Worm (Caenorhabditis elegans): ENCODE data around the gene T24B8.4.

T24B8.4 gene

DNA sequence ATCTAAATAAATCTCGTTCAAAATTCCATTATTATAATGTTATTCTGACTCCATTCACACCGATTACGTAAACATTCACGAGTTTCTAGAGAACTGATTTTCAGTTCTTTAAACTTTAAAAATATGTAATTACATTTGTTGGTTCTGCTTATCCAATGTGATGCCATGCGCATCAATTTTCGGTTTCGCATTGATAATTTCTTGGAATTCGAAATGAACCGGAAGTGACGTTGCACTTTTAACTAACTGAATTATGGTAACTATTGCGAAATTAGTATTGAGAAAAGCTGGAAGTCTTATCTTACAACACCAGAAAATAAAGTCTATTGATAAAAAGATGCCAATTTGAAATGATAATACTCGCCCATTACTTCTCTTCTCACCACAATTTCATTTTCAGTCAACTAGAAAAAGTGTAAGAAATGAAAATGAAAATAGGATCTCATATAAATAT lies 47.2 kb upstream of the T24B8.4 start:
- TF ChIP-seq fkh-10 (GFP tag; optimal IDR thresholded peaks at IDR 0.05) (peak; percentile 14), unc-86 (tag; optimal IDR thresholded peaks at IDR 0.05) (no peak), sup-37 (GFP tag; optimal IDR thresholded peaks at IDR 0.05) (no peak), tbx-2 (tag; optimal IDR thresholded peaks at IDR 0.05) (peak; percentile 7), snpc-4 (tag; optimal IDR thresholded peaks at IDR 0.05) (no peak), C34B4.2 (tag; optimal IDR thresholded peaks at IDR 0.05) (no peak), rnt-1 (tag; optimal IDR thresholded peaks at IDR 0.05) (no peak), isw-1 (GFP tag; IDR thresholded peaks at IDR 0.05) (no peak), pqm-1 (tag; optimal IDR thresholded peaks at IDR 0.05) (peak; percentile 3), sox-4 (tag; optimal IDR thresholded peaks at IDR 0.05) (peak; percentile 96), swsn-7 (tag; optimal IDR thresholded peaks at IDR 0.05) (peak; percentile 35), nhr-90 (tag; optimal IDR thresholded peaks at IDR 0.05; ENCODE audit: poor library complexity) (no peak), efl-1 (optimal IDR thresholded peaks at IDR 0.05) (no peak), efl-1 (GFP tag; optimal IDR thresholded peaks at IDR 0.05 in 1 of 2) (peak in 1 of 2 experiments; percentile 40), jun-1 (tag; optimal IDR thresholded peaks at IDR 0.05) (no peak), ceh-63 (GFP tag; optimal IDR thresholded peaks at IDR 0.05) (no peak), lin-15B (tag; optimal IDR thresholded peaks at IDR 0.05) (no peak), blmp-1 (tag; optimal IDR thresholded peaks at IDR 0.05) (no peak), xbp-1 (tag; optimal IDR thresholded peaks at IDR 0.05) (peak; percentile 18), nhr-11 (tag; optimal IDR thresholded peaks at IDR 0.05) (peak; percentile 69), fkh-8 (tag; optimal IDR thresholded peaks at IDR 0.05) (peak; percentile 92), mef-2 (tag; optimal IDR thresholded peaks at IDR 0.05) (no peak), aly-2 (tag; optimal IDR thresholded peaks at IDR 0.05) (no peak), F16B12.6 (tag; optimal IDR thresholded peaks at IDR 0.05) (no peak), irx-1 (tag; optimal IDR thresholded peaks at IDR 0.05) (no peak), egl-13 (tag; optimal IDR thresholded peaks at IDR 0.05) (peak; percentile 71), mdl-1 (tag; optimal IDR thresholded peaks at IDR 0.05) (no peak), ztf-4 (tag; optimal IDR thresholded peaks at IDR 0.05) (peak; percentile 53), sptf-1 (tag; optimal IDR thresholded peaks at IDR 0.05) (no peak), lir-3 (tag; optimal IDR thresholded peaks at IDR 0.05; ENCODE audit: poor library complexity) (no peak), unc-30 (tag; optimal IDR thresholded peaks at IDR 0.05) (no peak), efl-3 (GFP tag; optimal IDR thresholded peaks at IDR 0.05) (no peak), elt-2 (tag; optimal IDR thresholded peaks at IDR 0.05) (peak; percentile 69), lsy-2 (tag; optimal IDR thresholded peaks at IDR 0.05) (peak; percentile 45 to 55), mep-1 (tag; optimal IDR thresholded peaks at IDR 0.05) (peak; percentile 9), zip-4 (GFP tag; optimal IDR thresholded peaks at IDR 0.05) (peak; percentile 60), nhr-71 (tag; optimal IDR thresholded peaks at IDR 0.05) (peak; percentile 90), lin-39 (tag; optimal IDR thresholded peaks at IDR 0.05) (no peak), grh-1 (GFP tag; IDR thresholded peaks at IDR 0.05) (no peak), pax-3 (tag; optimal IDR thresholded peaks at IDR 0.05) (peak; percentile 77), nhr-84 (tag; optimal IDR thresholded peaks at IDR 0.05) (no peak), nhr-20 (tag; optimal IDR thresholded peaks at IDR 0.05) (peak; percentile 51), dsc-1 (tag; optimal IDR thresholded peaks at IDR 0.05) (peak; percentile 93), unc-98 (GFP tag; IDR thresholded peaks at IDR 0.05) (no peak), nhr-47 (tag; optimal IDR thresholded peaks at IDR 0.05) (peak; percentile 82), hlh-4 (tag; optimal IDR thresholded peaks at IDR 0.05) (no peak), nhr-19 (GFP tag; conservative IDR thresholded peaks at IDR 0.05) (peak; percentile 15; the same call in 1 of the 2 replicates), egl-27 (tag; optimal IDR thresholded peaks at IDR 0.05) (no peak), ceh-8 (GFP tag; optimal IDR thresholded peaks at IDR 0.05) (peak; percentile 16), snu-23 (GFP tag; optimal IDR thresholded peaks at IDR 0.05) (no peak), pag-3 (tag; optimal IDR thresholded peaks at IDR 0.05; ENCODE audit: borderline replicate concordance, insufficient read depth) (no peak), nhr-28 (tag; optimal IDR thresholded peaks at IDR 0.05) (no peak), lin-14 (GFP tag; optimal IDR thresholded peaks at IDR 0.05) (peak; percentile 67)

Measured in whole organism, L1 larva.